Fruit fly (Drosophila melanogaster) whole organism, prepupa: ENCODE data around the gene pip.

Experiments used
- CG10631 ChIP-seq: fragments of 200-800 bp; sonication (Bioruptor generic); optimal IDR thresholded peaks from 2 replicates; lab custom pipeline; 2016; ENCODE audit warnings: missing biosample characterization, missing genetic modification characterization
- CG31627 ChIP-seq: fragments of 200-800 bp; sonication (Bioruptor generic); optimal IDR thresholded peaks from 3 replicates; lab custom pipeline; 2016; ENCODE audit warnings: missing biosample characterization, missing genetic modification characterization
- CG8119 ChIP-seq: fragments of 200-800 bp; sonication (Bioruptor generic); IDR thresholded peaks from 3 replicates; pipeline ENCODE4 v1.3.6; 2022; ENCODE audit warnings: missing biosample characterization, missing genetic modification characterization
- CG8632 ChIP-seq: fragments of 200-800 bp; sonication (Bioruptor generic); optimal IDR thresholded peaks from 3 replicates; lab custom pipeline; 2016; ENCODE audit warnings: missing biosample characterization, missing genetic modification characterization
- Eip93F ChIP-seq: fragments of 200-800 bp; sonication (Bioruptor generic); optimal IDR thresholded peaks from 2 replicates; lab custom pipeline; 2016; ENCODE audit warnings: missing biosample characterization, mild to moderate bottlenecking, missing genetic modification characterization
- Ets96B ChIP-seq: fragments of 200-800 bp; optimal IDR thresholded peaks from 2 replicates; lab custom pipeline; 2019; ENCODE audit warnings: missing biosample characterization, mild to moderate bottlenecking, missing genetic modification characterization, moderate library complexity
- Hr39 ChIP-seq: fragments of 200-800 bp; sonication (Bioruptor generic); optimal IDR thresholded peaks from 2 replicates; lab custom pipeline; 2016; ENCODE audit warnings: missing biosample characterization, missing genetic modification characterization
- OdsH ChIP-seq: fragments of 200-800 bp; sonication (Bioruptor generic); optimal IDR thresholded peaks from 3 replicates; lab custom pipeline; 2016; ENCODE audit warnings: missing biosample characterization, missing genetic modification characterization
- Sox102F ChIP-seq: fragments of 200-800 bp; sonication (Bioruptor generic); optimal IDR thresholded peaks from 2 replicates; lab custom pipeline; 2016; ENCODE audit warnings: missing biosample characterization, mild to moderate bottlenecking, missing genetic modification characterization
- acj6 ChIP-seq: fragments of 200-800 bp; sonication (Bioruptor generic); optimal IDR thresholded peaks from 3 replicates; lab custom pipeline; 2016; ENCODE audit warnings: missing biosample characterization, missing genetic modification characterization
- dac ChIP-seq: fragments of 200-800 bp; sonication (Bioruptor generic); optimal IDR thresholded peaks from 2 replicates; lab custom pipeline; 2017; ENCODE audit warnings: missing biosample characterization, mild to moderate bottlenecking, missing genetic modification characterization
- dsx ChIP-seq: fragments of 200-800 bp; optimal IDR thresholded peaks from 3 replicates; lab custom pipeline; 2019; ENCODE audit warnings: missing biosample characterization, mild to moderate bottlenecking, missing genetic modification characterization, moderate library complexity; ENCODE audit not compliant: poor library complexity, severe bottlenecking
- esn ChIP-seq: fragments of 200-800 bp; sonication (Bioruptor generic); optimal IDR thresholded peaks from 2 replicates; lab custom pipeline; 2016; ENCODE audit warnings: missing biosample characterization, mild to moderate bottlenecking, missing genetic modification characterization, moderate library complexity
- svp ChIP-seq: fragments of 200-800 bp; sonication (Bioruptor generic); peaks from one replicate; lab custom pipeline; 2016; ENCODE audit warnings: missing biosample characterization, missing genetic modification characterization

DNA sequence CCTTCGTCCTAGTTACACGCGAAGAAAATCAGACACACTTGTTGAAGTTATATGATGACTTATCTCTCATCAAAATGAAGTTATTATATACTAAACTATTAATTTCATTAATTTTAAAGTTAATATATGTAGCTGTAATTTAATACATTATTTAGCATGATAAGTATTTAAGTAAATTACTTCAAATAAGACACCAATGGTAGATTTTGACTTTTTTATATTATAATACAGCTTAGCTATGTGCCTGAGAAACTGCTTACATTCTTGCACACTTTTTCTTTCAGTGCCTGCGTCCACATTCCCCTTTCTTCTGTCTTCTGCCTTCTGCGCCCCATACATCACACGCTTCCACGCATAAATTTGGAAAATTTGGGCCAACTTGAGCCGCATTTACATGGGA is 85.8 kb downstream of the pip start:
- TF ChIP-seq acj6 (GFP tag; lab: Kevin White, UChicago) (no peak), CG8632 (GFP tag; lab: Kevin White, UChicago) (no peak), svp (GFP tag; lab: Kevin White, UChicago) (no peak), Eip93F (GFP tag; lab: Kevin White, UChicago) (no peak), Hr39 (no peak), OdsH (GFP tag; lab: Kevin White, UChicago) (no peak), Ets96B (no peak), CG31627 (GFP tag; lab: Kevin White, UChicago) (no peak), CG10631 (GFP tag; lab: Kevin White, UChicago) (no peak), dsx (no peak), CG8119 (GFP tag; lab: Robert Waterston, UW) (no peak), esn (GFP tag; lab: Kevin White, UChicago) (no peak), Sox102F (GFP tag; lab: Kevin White, UChicago) (no peak), dac (GFP tag; lab: Kevin White, UChicago) (no peak)
